Fruit fly (Drosophila melanogaster) S2 (cell line): ENCODE measurements around the gene CG6163.

Experiments
- CG8478 ChIP-seq: fragments of >200 bp; optimal IDR thresholded peaks from 2 replicates; lab custom pipeline; 2018
- CTCF ChIP-seq, 2 experiments: fragments of >200 bp; optimal IDR thresholded peaks; 2 replicates each; lab custom pipeline; 2018

The CG6163 gene

dm6 chr3L:11364835-11365431 is at the start of gene CG6163:
TSS of gene CG6163 (minus strand) at chr3L:11364885.
- TF ChIP-seq CG8478 (lab: Kevin White, UChicago) (no peak), CTCF (optimal IDR thresholded peaks at IDR 0.05; lab: Kevin White, UChicago) (no peak)

dm6 chr3L:11414453-11414852 is 49.8 kb upstream of the CG6163 start:
- TF ChIP-seq CG8478 (lab: Kevin White, UChicago): no peak
- TF ChIP-seq CTCF (optimal IDR thresholded peaks at IDR 0.05; lab: Kevin White, UChicago): no peak

dm6 chr3L:11413697-11414096 is 49.0 kb upstream of the CG6163 start:
- TF ChIP-seq CG8478 (lab: Kevin White, UChicago) (no peak), CTCF (optimal IDR thresholded peaks at IDR 0.05; lab: Kevin White, UChicago) (no peak)

dm6 chr3L:11410505-11410904 is 45.8 kb upstream of the CG6163 start:
- TF ChIP-seq CG8478 (lab: Kevin White, UChicago) (no peak), CTCF (optimal IDR thresholded peaks at IDR 0.05; lab: Kevin White, UChicago) (no peak)

dm6 chr3L:11408282-11409047 is 43.8 kb upstream of the CG6163 start:
- TF ChIP-seq CG8478 (lab: Kevin White, UChicago) (no peak), CTCF (optimal IDR thresholded peaks at IDR 0.05; lab: Kevin White, UChicago) (no peak)

- no peak for TF ChIP-seq CTCF (optimal IDR thresholded peaks at IDR 0.05; lab: Kevin White, UChicago)
- TF ChIP-seq CG8478 (lab: Kevin White, UChicago): no peak
Observed at dm6 chr3L:11407202-11407829, 42.6 kb upstream of the CG6163 start.

dm6 chr3L:11406535-11407201 is 42.0 kb upstream of the CG6163 start:
- TF ChIP-seq CG8478 (lab: Kevin White, UChicago): no peak
- TF ChIP-seq CTCF (optimal IDR thresholded peaks at IDR 0.05; lab: Kevin White, UChicago): no peak

dm6 chr3L:11405362-11406254 is 40.9 kb upstream of the CG6163 start:
- TF ChIP-seq CG8478 (lab: Kevin White, UChicago) (no peak), CTCF (optimal IDR thresholded peaks at IDR 0.05; lab: Kevin White, UChicago) (no peak)

dm6 chr3L:11403542-11403941 is 38.9 kb upstream of the CG6163 start:
- TF ChIP-seq CTCF (optimal IDR thresholded peaks at IDR 0.05; lab: Kevin White, UChicago) (no peak), CG8478 (lab: Kevin White, UChicago) (no peak)

dm6 chr3L:11402305-11402704 is 37.6 kb upstream of the CG6163 start:
- TF ChIP-seq CTCF (optimal IDR thresholded peaks at IDR 0.05; lab: Kevin White, UChicago) (no peak), CG8478 (lab: Kevin White, UChicago) (no peak)

- TF ChIP-seq CTCF (optimal IDR thresholded peaks at IDR 0.05; lab: Kevin White, UChicago): no peak
- no peak for TF ChIP-seq CG8478 (lab: Kevin White, UChicago)
Observed at dm6 chr3L:11400673-11401186, 36.0 kb upstream of the CG6163 start.

- TF ChIP-seq CTCF (optimal IDR thresholded peaks at IDR 0.05; lab: Kevin White, UChicago): no peak
- no peak for TF ChIP-seq CG8478 (lab: Kevin White, UChicago)
Observed at dm6 chr3L:11400262-11400661, 35.6 kb upstream of the CG6163 start.

dm6 chr3L:11399437-11399836 is 34.8 kb upstream of the CG6163 start:
- TF ChIP-seq CTCF (optimal IDR thresholded peaks at IDR 0.05; lab: Kevin White, UChicago) (no peak), CG8478 (lab: Kevin White, UChicago) (no peak)
